Worm (Caenorhabditis elegans): ENCODE measurements around the gene pph-4.2.
A peak's percentile ranks its signal among the peaks of the same experiment; 100 is the strongest.

pph-4.2 gene

DNA sequence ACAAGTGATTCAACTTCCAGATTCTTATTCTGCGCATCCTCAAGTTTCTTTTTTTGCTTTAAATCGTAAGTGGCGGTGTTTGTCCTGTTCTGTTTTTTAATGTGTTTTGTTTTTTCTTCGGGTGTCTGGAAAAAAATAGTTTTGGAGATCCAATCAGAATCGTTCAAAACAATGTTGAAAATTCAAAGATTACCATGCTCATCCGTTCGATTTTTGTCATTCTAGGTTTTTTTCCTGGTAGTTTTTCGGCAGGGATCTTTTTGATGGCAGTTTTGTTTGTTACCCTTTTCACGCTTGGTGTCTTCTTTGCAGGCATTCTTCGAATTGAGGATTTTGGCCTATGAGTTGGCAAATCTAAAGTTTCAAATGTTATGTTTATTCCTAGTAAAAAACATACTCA, 20.5 kb downstream of the pph-4.2 start:
- TF ChIP-seq skn-1 (tag; optimal IDR thresholded peaks at IDR 0.05) (no peak), fkh-2 (tag; optimal IDR thresholded peaks at IDR 0.05) (no peak), jun-1 (tag; optimal IDR thresholded peaks at IDR 0.05) (no peak), snpc-4 (tag; optimal IDR thresholded peaks at IDR 0.05) (no peak), lin-15B (tag; optimal IDR thresholded peaks at IDR 0.05) (no peak), nhr-23 (tag; optimal IDR thresholded peaks at IDR 0.05) (no peak), nhr-11 (tag; optimal IDR thresholded peaks at IDR 0.05) (no peak), sea-2 (GFP tag; optimal IDR thresholded peaks at IDR 0.05) (no peak), nhr-12 (tag; optimal IDR thresholded peaks at IDR 0.05) (no peak), ztf-4 (tag; optimal IDR thresholded peaks at IDR 0.05) (no peak), lin-39 (tag; optimal IDR thresholded peaks at IDR 0.05) (no peak), elt-3 (tag; optimal IDR thresholded peaks at IDR 0.05) (no peak), hmg-11 (tag; optimal IDR thresholded peaks at IDR 0.05) (no peak), lsy-12 (tag; optimal IDR thresholded peaks at IDR 0.05) (no peak), pha-4 (tag; optimal IDR thresholded peaks at IDR 0.05) (no peak), eor-1 (tag; optimal IDR thresholded peaks at IDR 0.05) (no peak)

DNA sequence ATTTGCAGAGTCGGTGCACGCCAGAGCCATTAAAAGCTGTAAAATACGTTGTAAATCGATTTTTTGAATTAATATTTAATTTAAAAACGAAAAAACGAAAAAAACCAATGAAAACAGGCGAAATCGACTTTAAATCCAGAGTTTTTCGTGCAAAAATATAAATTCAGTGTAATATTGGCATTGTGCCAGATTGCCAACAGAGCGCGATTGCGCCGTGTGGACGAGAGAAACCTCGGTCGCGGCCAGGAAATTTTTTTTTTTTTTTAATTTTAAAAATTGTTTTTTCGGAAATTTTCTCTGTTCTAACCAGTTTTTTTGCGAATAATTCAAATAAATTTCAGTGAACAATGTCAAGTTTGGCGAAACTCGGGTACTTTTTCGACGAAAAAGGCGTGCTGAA, 25.7 kb downstream of the pph-4.2 start, which contains the start of the genes pph-4.1 and Y75B8A.31:
Gene pph-4.1 (minus strand): TSS at position 36 of the 400 bp plus-strand sequence.
Gene Y75B8A.31 (plus strand): TSS at position 342 of the 400 bp plus-strand sequence.
- TF ChIP-seq daf-12 (tag; optimal IDR thresholded peaks at IDR 0.05): no peak
- peak; percentile 13 for TF ChIP-seq lin-39 (tag; optimal IDR thresholded peaks at IDR 0.05)
- TF ChIP-seq nhr-43 (tag; optimal IDR thresholded peaks at IDR 0.05; ENCODE audit: poor library complexity, severe bottlenecking): peak; percentile 91
- TF ChIP-seq nhr-77 (tag; optimal IDR thresholded peaks at IDR 0.05): peak; percentile 21
- peak; percentile 89 for TF ChIP-seq snpc-4 (tag; optimal IDR thresholded peaks at IDR 0.05)
- TF ChIP-seq nhr-11 (tag; optimal IDR thresholded peaks at IDR 0.05): no peak
- TF ChIP-seq ama-1 (optimal IDR thresholded peaks at IDR 0.05): no peak
- peak; percentile 93 for TF ChIP-seq nfya-1 (tag; optimal IDR thresholded peaks at IDR 0.05; ENCODE audit: insufficient read depth)
- no peak for TF ChIP-seq ztf-11 (tag; optimal IDR thresholded peaks at IDR 0.05)
- peak; percentile 72 for TF ChIP-seq hmg-11 (tag; optimal IDR thresholded peaks at IDR 0.05)
- TF ChIP-seq pha-4 (tag; optimal IDR thresholded peaks at IDR 0.05): peak; percentile 94
- TF ChIP-seq elt-3 (tag; optimal IDR thresholded peaks at IDR 0.05): no peak
- no peak for TF ChIP-seq zag-1 (tag; optimal IDR thresholded peaks at IDR 0.05)
- no peak for TF ChIP-seq ztf-4 (tag; optimal IDR thresholded peaks at IDR 0.05)
- TF ChIP-seq tbx-2 (tag; optimal IDR thresholded peaks at IDR 0.05): peak; percentile 4
- TF ChIP-seq skn-1 (tag; optimal IDR thresholded peaks at IDR 0.05): peak; percentile 43
- TF ChIP-seq nhr-25 (tag; optimal IDR thresholded peaks at IDR 0.05): peak; percentile 53
- TF ChIP-seq nhr-23 (tag; optimal IDR thresholded peaks at IDR 0.05): peak; percentile 93
- TF ChIP-seq nhr-28 (tag; optimal IDR thresholded peaks at IDR 0.05): no peak
- TF ChIP-seq fkh-2 (tag; optimal IDR thresholded peaks at IDR 0.05): no peak
- TF ChIP-seq unc-39 (tag; optimal IDR thresholded peaks at IDR 0.05): no peak
- TF ChIP-seq nhr-76 (tag; optimal IDR thresholded peaks at IDR 0.05): no peak
- no peak for TF ChIP-seq fkh-10 (GFP tag; optimal IDR thresholded peaks at IDR 0.05)
- TF ChIP-seq eor-1 (tag; optimal IDR thresholded peaks at IDR 0.05): no peak
- peak; percentile 45 for TF ChIP-seq pqm-1 (tag; optimal IDR thresholded peaks at IDR 0.05)
- TF ChIP-seq ceh-28 (tag; optimal IDR thresholded peaks at IDR 0.05): peak; percentile 68
- TF ChIP-seq nhr-12 (tag; optimal IDR thresholded peaks at IDR 0.05): no peak
- peak; percentile 33 for TF ChIP-seq jun-1 (tag; optimal IDR thresholded peaks at IDR 0.05)
- TF ChIP-seq ceh-9 (tag; optimal IDR thresholded peaks at IDR 0.05): no peak
- TF ChIP-seq egl-5 (tag; optimal IDR thresholded peaks at IDR 0.05): no peak
- no peak for TF ChIP-seq fos-1 (tag; optimal IDR thresholded peaks at IDR 0.05)
- TF ChIP-seq elt-1 (tag; optimal IDR thresholded peaks at IDR 0.05): peak; percentile 50
- TF ChIP-seq sea-2 (GFP tag; optimal IDR thresholded peaks at IDR 0.05): no peak
- no peak for TF ChIP-seq ceh-16 (tag; optimal IDR thresholded peaks at IDR 0.05)
- TF ChIP-seq mdl-1 (tag; optimal IDR thresholded peaks at IDR 0.05): no peak
- no peak for TF ChIP-seq nhr-67 (tag; optimal IDR thresholded peaks at IDR 0.05)
- no peak for TF ChIP-seq unc-62 (GFP tag; optimal IDR thresholded peaks at IDR 0.05)
- TF ChIP-seq aly-2 (tag; optimal IDR thresholded peaks at IDR 0.05): no peak
- TF ChIP-seq ceh-82 (tag; optimal IDR thresholded peaks at IDR 0.05): no peak
- peak; percentile 14 for TF ChIP-seq lsy-12 (tag; optimal IDR thresholded peaks at IDR 0.05)
- TF ChIP-seq mml-1 (tag; optimal IDR thresholded peaks at IDR 0.05): no peak
- TF ChIP-seq egl-27 (tag; optimal IDR thresholded peaks at IDR 0.05): no peak
- TF ChIP-seq nhr-237 (tag; optimal IDR thresholded peaks at IDR 0.05): no peak
- peak; percentile 58 for TF ChIP-seq R02D3.7 (tag; optimal IDR thresholded peaks at IDR 0.05)
- TF ChIP-seq elt-2 (tag; optimal IDR thresholded peaks at IDR 0.05): peak; percentile 54
- peak; percentile 98 for TF ChIP-seq lin-15B (tag; optimal IDR thresholded peaks at IDR 0.05)
- no peak for TF ChIP-seq ZK546.5 (tag; optimal IDR thresholded peaks at IDR 0.05)

All from whole organism, L3 larva.